Worm (Caenorhabditis elegans) whole organism, L4 larva: ENCODE data around the gene dop-5.

ENCODE experiments used
- R02D3.7 ChIP-seq: fragments of 150-350 bp; sonication (generic microtip); optimal IDR thresholded peaks from 3 replicates; lab custom pipeline; 2014; ENCODE audit warnings: missing biosample characterization, missing genetic modification characterization
- nhr-11 ChIP-seq: fragments of 150-350 bp; optimal IDR thresholded peaks from 2 replicates; lab custom pipeline; 2014; ENCODE audit warnings: missing biosample characterization, missing genetic modification characterization

ce11 chrV:11386428-11386827 is 20.4 kb upstream of the dop-5 start, which contains the start of gene F55C10.4:
- TF ChIP-seq nhr-11 (tag; lab: Kevin White, UChicago) (no peak), R02D3.7 (tag; lab: Kevin White, UChicago) (no peak)
